Fruit fly (Drosophila melanogaster) ovary, adult (tissue): ENCODE data around the gene Cdc16.

ENCODE experiments used
- CG17801 ChIP-seq: fragments of 200-800 bp; optimal IDR thresholded peaks from 2 replicates; lab custom pipeline; 2019; ENCODE audit warnings: missing biosample characterization, mild to moderate bottlenecking, missing genetic modification characterization, moderate library complexity; ENCODE audit not compliant: partially characterized antibody

Gene Cdc16

DNA sequence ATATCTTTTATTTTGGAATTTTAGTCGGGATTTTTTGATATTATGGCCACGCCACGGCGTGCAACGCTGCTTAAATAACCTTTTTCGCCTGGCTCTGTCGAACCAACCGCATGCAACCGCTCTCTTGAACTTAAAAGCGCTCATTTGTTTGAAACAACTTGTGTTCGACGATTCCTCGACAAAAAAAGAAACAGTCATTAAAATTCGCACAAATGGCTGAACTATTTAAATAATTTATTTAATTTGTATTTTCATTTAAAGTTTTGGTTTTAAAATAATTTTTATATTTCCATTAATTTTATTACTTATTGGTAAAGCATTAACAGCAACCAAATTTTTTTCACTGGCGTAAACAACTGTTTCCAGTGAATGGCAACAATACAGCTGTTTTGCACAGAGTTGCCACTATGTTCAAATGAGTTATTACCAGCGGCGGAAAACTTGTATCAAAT is at the start of gene Cdc16, which contains the start of gene orb:
Gene Cdc16 (plus strand): TSS at position 396 of the 452 bp plus-strand sequence.
Gene orb (minus strand): TSS at position 51 of the 452 bp plus-strand sequence.
- peak; percentile 87 for TF ChIP-seq CG17801

DNA sequence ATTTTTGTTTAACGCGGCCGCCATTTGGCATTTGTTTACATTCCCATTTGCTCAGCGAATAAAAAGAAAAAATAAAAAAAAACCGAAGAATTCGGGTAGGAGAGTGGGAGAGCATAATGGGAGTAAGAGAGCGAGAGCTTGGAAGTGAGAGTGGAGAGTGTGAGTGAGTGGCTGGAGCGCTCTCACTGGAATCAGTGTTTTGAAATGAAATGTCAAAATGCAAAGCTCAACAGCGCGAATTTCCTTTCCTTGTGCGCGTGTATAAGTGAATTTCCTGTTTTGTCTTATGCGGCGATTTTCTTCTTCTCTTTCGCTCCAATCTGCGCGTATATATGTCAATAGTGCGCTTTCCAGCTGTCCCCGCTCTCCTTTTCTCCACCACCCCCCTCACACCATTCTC is 42.0 kb upstream of the Cdc16 start:
- no peak for TF ChIP-seq CG17801

DNA sequence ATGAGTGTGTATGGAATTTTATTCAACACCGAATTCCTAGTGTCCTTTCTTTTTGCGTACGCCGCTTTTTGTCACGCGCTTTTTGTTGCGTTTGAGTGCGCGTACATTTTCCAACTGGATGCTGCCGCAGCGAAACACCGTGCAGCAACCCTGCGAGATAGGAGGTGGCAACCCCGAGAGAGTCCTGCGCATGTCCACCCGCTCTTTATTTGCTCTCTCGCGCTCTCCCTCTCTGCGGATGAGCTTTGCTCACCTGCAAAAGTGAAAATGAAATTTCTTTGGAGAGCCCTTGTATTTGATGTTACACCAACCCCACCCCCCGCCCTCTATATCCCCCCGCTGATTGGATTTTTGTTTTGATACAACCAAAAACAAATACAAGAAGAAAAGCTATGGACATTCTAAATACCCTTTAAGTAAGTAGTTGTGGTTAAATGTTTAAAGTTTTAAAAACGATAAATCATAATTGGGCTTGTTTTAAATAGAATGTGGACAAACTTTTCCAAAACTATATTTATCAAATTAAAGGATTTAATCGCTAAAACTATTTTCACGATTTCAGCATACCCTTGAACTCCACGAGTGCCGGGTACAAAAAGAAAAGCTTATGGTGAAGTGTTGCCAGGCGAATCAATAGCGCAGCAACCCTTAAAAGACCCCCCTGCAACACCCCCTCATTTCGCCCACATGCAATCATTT is 40.9 kb upstream of the Cdc16 start:
- TF ChIP-seq CG17801: no peak

DNA sequence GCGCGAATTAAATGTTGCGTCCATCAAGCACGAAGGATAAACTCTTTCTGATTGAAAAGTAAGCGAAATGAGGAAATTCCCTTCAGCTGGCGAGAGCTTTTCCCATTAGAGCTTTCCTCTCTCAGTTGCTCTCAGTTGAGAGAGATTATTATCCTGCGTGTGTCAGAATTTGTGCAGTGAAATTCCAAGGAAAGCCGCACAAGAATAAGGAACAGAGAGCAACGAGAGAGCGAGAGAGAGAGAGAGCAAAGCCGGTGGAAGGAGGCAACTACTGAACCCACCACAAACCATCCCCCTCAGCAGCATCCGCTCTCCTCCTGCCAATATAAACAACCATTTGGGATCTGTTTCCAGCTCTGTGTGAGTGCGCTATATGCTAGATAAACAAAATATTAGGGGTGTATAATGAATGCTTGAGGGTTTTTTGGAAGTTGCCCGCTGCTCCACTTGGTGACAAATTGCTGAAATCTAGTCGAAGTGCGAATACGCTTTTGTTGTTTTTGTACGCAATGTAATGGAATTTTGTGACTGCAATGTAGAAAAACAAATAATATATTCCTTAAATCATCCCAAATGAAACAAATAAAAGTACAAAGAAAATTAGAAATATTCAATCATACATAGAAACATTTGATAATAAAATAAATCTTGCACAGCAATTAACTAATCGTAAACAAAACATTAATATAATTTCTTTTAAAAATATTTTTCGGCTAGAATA is 32.0 kb upstream of the Cdc16 start, which contains the start of gene CG4467:
Gene CG4467 (minus strand): TSS at position 51 of the 721 bp plus-strand sequence.
- TF ChIP-seq CG17801: no peak

DNA sequence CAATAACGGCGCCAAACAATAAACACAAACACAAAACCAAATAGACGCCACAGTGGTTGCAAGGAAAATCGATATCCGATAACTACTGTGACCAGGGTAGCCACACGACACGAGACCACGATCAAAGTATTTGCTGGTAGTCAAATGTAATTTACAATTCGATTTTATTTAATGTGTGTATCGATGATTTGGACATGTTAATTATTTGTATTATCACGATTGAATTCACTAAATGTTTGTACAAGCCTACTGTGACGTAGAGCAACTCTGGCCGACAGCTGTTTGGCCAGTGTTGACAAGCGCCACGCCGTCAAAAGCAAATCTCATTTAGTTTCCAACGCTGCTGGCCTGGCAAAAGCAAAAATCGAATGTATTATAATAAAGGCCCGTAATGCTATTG is 29.7 kb upstream of the Cdc16 start, which contains the start of the genes Rad60 and EloA:
Gene Rad60 (minus strand): TSS at position 222 of the 400 bp plus-strand sequence.
Gene EloA (plus strand): TSS at position 308 of the 400 bp plus-strand sequence.
- TF ChIP-seq CG17801: peak; percentile 80

DNA sequence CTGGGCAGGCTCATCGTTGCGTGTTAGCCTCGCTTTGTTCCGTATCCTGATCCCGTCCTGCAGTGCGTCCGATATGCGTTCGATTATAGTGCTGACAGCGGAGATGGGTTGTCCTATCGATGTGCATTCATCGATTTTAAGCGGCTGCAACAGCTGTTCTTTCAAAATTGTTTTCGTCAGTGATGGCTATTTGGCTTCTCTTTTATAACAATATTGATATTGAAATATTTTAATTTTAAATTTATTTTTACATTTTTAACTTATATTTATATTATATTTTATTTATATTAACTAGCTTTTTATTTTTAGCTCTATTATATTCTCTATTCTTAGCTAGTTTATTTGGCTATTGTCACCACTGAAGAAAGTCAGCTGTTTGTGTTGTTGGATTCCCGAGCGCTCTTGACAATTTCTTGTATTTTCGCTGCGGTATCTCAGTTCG is 23.0 kb upstream of the Cdc16 start, which contains the start of the genes wda and Pex11c:
Gene wda (minus strand): TSS at position 102 of the 442 bp plus-strand sequence.
Gene Pex11c (plus strand): TSS at position 380 of the 442 bp plus-strand sequence.
- peak; percentile 82 for TF ChIP-seq CG17801

DNA sequence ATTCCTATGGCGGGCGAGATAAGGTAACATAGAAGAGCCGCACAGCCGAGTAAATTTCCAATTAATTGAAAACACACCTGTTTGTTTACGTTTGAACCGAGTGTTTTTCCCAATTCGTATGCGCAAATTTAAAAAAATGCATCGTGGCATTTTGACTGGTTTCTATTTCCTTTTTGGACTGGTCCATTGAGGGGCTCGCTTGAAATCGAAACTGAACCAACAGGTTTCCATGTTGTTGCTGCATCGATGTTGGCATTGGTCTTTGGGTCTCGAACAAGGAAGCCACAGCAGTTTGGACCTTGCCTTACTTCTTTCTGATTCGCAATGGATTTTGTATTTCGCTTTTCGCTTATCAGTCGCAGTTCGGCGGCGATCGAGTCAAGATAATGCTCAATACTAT is 22.5 kb upstream of the Cdc16 start:
- no peak for TF ChIP-seq CG17801

DNA sequence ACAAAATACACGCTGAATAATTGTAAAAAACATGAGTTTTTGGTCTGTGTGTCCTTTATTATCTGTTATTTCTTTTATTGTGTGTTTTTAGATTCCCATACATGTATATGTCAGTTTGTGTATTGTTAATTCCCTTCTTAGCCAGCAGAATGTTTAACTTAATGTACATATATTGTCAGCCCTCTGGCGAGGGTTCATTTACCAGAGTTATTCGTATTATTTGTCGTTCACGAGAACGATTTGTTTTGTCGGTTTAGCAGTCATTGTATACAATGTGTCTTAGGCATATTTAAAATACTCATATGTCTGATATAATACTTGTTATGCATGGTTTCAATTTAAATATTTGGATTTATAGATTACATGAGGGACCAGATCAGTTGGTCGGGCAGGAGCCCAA is 20.4 kb upstream of the Cdc16 start:
- TF ChIP-seq CG17801: no peak

DNA sequence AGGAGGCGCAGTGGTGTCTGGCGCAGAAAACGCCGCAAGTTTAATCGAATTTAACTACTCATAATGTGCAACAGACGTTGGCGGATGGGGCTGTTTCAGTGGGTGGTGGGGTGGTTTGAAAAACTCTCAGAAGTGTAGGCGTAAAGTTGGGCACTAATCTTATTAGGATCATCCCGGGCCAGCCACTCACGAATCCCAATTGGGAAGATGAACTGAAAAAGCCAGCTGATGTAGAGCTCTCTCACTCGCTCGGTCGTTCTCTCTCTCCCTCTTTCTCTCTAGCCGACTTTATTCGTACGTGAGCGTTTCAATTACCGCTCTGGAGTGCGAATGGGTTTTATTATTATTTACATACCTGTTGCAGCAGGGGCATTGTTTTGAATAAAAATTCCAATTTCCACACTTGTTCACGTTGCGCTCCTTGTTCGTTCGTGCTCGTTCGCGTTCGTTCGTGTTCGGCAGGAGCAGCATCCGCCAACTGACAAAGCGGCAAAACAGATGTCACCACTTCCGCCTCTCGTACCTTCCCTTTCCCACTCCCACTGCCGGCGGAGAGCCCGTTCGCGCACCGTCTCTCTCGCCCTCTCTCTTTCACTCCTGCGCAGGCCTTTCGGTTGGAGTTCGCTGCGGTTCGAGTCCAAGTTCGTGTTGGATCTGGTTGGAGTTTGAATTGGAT is 2.2 kb upstream of the Cdc16 start:
- no peak for TF ChIP-seq CG17801

DNA sequence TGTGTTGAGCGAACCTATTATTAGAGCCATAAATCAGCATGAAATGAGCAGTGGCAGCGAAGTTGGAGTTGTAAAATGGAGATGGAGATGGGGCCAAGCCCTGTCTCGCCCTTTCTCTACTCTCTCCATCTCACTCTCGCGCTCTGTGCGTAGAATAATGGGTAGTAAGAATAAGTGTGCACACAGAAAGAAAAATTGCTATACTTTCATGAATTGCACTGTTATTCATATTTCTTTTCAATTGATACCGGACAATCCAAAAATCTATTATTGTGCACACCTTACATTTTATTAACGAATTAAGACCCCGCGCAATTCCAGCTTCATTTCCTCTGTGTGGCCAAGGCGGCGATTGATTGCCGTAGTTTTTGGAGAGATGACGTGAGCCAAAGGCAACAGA is 1.2 kb upstream of the Cdc16 start:
- TF ChIP-seq CG17801: no peak

DNA sequence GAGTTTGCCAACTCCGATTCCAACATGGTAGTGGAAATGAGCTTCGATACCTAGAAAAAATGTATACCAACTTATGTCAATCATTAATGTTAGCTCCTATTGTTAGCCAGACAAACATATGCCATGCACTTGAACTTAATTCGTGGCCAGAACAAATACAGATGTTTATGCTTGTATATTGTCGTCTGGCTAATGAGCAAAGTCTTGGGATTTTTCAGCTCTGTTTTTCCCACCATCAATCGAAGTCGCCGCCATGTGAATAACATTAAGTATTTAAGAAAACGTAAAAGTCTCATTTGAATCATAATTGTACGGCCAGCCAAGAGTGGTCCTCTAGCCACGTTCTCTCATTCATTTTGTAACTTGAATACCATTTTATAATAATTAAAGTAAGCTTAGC is 2.7 kb downstream of the Cdc16 start, which contains the start of gene CG6763:
Gene CG6763 (plus strand): TSS at position 301 of the 400 bp plus-strand sequence.
- TF ChIP-seq CG17801: no peak

DNA sequence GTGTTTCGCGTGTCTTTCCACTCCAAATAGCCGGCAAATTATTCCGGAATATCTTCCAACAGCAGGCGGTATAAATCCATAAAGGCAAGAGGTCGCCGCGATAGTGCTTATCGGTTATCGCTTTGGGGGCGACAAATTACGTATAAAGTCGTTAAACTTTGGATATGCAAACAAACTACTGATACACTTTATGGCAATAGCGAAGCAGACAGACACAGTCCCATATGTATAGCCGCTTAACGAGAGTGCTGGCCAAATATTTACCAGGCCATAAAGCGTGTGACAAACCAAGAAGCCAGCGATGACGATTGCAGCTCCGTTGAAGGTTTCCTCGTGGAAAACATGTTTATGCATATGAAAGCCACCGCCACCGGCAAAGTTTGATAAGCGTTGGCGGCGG is 3.3 kb downstream of the Cdc16 start:
- peak; percentile 33 for TF ChIP-seq CG17801

DNA sequence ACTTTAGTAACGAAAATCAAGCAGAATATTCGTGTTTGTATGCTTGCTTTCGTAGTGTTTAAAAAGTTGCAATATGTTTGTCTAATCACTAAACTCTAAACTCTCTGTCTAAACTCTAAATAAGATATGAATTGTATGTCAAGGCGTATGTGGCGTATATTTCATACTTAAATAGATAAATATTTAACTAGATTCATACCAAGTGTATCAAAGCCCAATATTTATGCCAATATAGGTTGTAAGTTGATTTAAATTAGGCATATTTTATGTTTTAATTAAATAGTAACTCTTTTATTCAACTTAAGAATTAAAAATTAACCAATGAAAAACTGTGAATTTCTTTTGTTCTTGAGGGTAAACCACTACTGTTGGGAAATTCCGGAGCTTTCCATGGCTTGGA is 7.0 kb downstream of the Cdc16 start, which contains the start of gene wam:
Gene wam (minus strand): TSS at position 101 of the 400 bp plus-strand sequence.
- TF ChIP-seq CG17801: no peak

DNA sequence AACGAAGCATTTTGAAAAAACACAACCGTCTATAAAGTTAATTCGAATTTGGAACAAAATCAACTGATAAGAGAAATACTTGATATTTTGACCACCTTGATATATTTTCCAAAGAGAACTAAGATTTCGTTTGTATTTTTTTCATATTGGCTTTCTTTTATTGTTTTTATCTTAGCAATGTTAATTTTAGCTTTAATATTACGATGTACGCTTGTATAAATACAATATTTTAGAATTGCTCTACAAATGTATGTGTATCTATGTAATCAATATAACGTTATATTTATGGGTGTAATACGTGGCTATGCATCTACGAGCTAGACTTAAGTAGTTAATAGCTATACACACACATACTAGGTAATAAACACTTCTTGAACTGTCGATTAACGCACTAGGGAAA is 9.1 kb downstream of the Cdc16 start, which contains the start of gene bb8:
Gene bb8 (minus strand): TSS at position 101 of the 400 bp plus-strand sequence.
- no peak for TF ChIP-seq CG17801

DNA sequence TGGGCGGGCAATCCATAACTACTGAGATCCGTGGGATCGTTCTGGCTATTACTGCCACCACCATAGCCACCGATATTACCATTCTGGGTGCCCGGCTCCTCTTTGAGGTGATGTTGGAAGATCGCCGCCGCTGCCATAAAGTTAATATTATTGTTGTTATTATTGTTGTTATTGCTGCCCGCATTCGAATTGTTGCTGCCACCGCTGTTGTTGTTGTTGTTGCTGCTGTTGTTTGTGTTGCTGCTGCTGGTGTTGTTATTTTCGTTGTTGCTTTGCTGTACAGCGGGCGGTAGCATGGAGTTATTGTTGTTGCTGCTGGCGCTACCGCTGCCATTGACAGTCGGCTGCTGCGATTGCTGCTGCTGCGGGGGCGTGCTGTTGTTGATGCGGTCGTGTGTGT is 11.3 kb downstream of the Cdc16 start:
- no peak for TF ChIP-seq CG17801

DNA sequence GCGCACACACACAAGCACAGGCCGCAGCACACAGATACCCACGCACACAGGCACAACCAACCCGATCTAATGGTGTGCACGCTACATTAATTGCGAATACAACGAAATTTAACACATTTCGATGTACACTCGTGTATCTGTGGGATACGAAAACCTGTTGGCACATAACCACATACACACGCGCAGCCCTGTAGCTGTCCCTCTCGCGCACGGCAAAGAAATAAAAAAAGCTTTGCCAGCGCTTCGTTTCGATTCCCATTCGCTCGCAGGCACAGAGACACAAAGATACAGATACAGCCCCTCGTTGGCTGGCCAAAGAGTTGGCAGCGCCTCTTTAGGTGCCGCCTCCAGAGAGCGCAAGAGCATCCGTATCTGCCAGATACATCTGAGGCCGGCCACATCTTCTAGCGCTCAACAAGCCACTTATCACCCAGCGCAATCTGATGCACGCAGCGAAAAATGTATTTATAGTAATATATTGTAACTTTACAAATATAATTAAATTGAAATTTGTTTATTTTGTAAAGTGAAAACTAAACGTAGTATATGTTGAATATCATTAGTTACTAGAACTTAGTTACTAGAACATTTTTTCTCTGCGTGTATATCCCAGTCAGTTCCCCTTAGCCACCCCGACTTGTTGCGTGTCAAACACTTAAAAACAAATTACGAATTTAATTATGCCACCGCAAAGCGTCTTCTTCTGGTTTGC is 12.2 kb downstream of the Cdc16 start:
- no peak for TF ChIP-seq CG17801
